Worm (Caenorhabditis elegans) whole organism, midembryonic: ENCODE data around the gene T02D1.7.

Source experiments
- T22C8.4 ChIP-seq: fragments of 200-800 bp; sonication (Bioruptor generic); IDR thresholded peaks from 2 replicates; pipeline ENCODE4 v1.3.6; 2022; ENCODE audit warnings: missing genetic modification characterization, missing compliant biosample characterization
- cog-1 ChIP-seq: sonication (generic microtip); optimal IDR thresholded peaks from 2 replicates; lab custom pipeline; 2016; ENCODE audit warnings: missing genetic modification characterization, missing compliant biosample characterization
- flt-1 ChIP-seq: fragments of 200-800 bp; sonication (Bioruptor generic); IDR thresholded peaks from 2 replicates; pipeline ENCODE4 v1.3.6; 2022; ENCODE audit warnings: missing genetic modification characterization, missing compliant biosample characterization
- klf-2 ChIP-seq: fragments of 200-800 bp; sonication (Bioruptor generic); conservative IDR thresholded peaks from 2 replicates; pipeline ENCODE4 v1.3.6; 2022; ENCODE audit warnings: missing genetic modification reagents, missing genetic modification characterization, missing compliant biosample characterization
- med-1 ChIP-seq: sonication (generic microtip); optimal IDR thresholded peaks from 2 replicates; lab custom pipeline; 2017; ENCODE audit warnings: missing genetic modification characterization, mild to moderate bottlenecking, missing compliant biosample characterization, antibody characterized with exemption, missing genetic modification reagents; ENCODE audit not compliant: insufficient read depth
- ref-1 ChIP-seq: fragments of 200-800 bp; sonication (Bioruptor generic); conservative IDR thresholded peaks from 2 replicates; pipeline ENCODE4 v1.3.6; 2022; ENCODE audit warnings: missing genetic modification reagents, missing genetic modification characterization, missing compliant biosample characterization
- tab-1 ChIP-seq: fragments of 200-800 bp; sonication (Bioruptor generic); IDR thresholded peaks from 2 replicates; pipeline ENCODE4 v1.3.6; 2022; ENCODE audit warnings: missing genetic modification characterization, missing compliant biosample characterization
- ztf-23 ChIP-seq: fragments of 200-800 bp; sonication (Bioruptor generic); IDR thresholded peaks from 2 replicates; pipeline ENCODE4 v1.3.6; 2022; ENCODE audit warnings: missing genetic modification reagents, missing genetic modification characterization, missing compliant biosample characterization
- ztf-29 ChIP-seq: fragments of 200-800 bp; sonication (Bioruptor generic); IDR thresholded peaks from 2 replicates; pipeline ENCODE4 v1.3.6; 2022; ENCODE audit warnings: missing genetic modification reagents, missing genetic modification characterization, missing compliant biosample characterization

T02D1.7 gene

DNA sequence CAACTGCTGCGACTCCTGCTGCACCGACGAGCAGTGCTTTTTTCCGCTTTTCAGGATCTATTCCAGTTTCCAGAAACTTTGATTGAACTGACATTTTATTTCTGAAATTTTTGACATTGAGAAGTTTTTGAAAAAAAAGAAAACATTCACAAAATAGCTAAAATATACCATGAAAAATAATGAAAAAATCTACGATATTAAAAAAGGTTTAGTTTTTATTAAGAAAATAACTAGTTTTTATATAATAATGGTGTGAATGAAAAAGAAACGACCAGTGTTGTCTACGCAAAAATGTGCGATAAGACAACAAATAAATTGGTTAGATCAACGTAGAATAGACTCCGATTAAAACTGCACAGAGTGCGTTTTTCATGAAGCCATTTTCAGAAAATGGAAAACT is 1.4 kb downstream of the T02D1.7 start, which contains the start of gene pmp-4:
Gene pmp-4, minus strand, starts transcription at position 101 of the 400 bp plus-strand sequence.
- TF ChIP-seq ztf-23 (GFP tag; lab: Robert Waterston, UW) (no peak), tab-1 (no peak), klf-2 (no peak), T22C8.4 (GFP tag; lab: Robert Waterston, UW) (no peak), ref-1 (GFP tag; lab: Robert Waterston, UW) (no peak), med-1 (no peak), flt-1 (GFP tag; lab: Robert Waterston, UW) (no peak), cog-1 (tag; lab: Kevin White, UChicago) (no peak), ztf-29 (GFP tag; lab: Robert Waterston, UW) (no peak)

DNA sequence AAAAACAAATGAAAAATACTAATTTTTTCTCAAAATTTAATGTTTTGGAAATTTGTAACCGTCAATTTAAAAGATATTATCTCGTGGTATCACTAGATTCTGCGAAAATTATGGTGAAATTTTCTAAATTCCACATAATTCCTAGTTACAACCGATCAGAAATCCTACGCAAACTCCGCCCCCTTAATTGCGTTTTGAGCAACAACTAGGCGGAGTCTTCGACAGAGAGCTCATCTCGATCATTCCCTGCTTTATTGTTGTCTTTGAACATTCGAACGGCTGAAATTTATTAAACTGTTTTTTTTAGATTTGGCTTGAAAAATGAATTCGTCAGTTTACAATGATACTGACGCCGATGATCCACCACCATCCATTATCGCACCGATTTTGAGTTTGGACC is 7.5 kb downstream of the T02D1.7 start, which contains the start of gene T02D1.4:
Gene T02D1.4, plus strand, starts transcription at position 301 of the 400 bp plus-strand sequence.
- TF ChIP-seq T22C8.4 (GFP tag; lab: Robert Waterston, UW) (no peak), flt-1 (GFP tag; lab: Robert Waterston, UW) (no peak), cog-1 (tag; lab: Kevin White, UChicago) (no peak), klf-2 (no peak), ztf-23 (GFP tag; lab: Robert Waterston, UW) (no peak), tab-1 (no peak), med-1 (no peak), ref-1 (GFP tag; lab: Robert Waterston, UW) (no peak), ztf-29 (GFP tag; lab: Robert Waterston, UW) (no peak)

DNA sequence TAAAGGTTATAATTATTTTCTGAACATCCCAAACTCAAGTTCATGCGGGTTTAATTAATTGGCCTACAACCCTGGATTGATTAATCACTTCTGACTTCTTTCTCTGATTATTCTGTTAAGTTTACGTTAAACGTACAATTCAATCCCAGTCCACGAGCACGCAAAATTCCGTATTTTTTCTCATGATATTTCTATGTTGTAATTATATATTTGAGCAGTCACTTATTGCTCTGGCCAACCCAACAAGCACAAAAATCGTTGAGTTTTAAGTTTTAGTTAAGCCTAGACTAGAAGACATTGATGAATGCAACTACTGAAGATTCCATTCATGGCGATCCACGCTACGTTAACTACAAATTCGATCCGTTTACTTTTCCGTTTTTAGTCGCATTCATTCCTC is 11.0 kb downstream of the T02D1.7 start, which contains the start of gene sru-15:
Gene sru-15, plus strand, starts transcription at position 301 of the 400 bp plus-strand sequence.
- no peak for TF ChIP-seq ztf-29 (GFP tag; lab: Robert Waterston, UW)
- no peak for TF ChIP-seq flt-1 (GFP tag; lab: Robert Waterston, UW)
- no peak for TF ChIP-seq med-1
- TF ChIP-seq ztf-23 (GFP tag; lab: Robert Waterston, UW), result no peak
- no peak for TF ChIP-seq cog-1 (tag; lab: Kevin White, UChicago)

DNA sequence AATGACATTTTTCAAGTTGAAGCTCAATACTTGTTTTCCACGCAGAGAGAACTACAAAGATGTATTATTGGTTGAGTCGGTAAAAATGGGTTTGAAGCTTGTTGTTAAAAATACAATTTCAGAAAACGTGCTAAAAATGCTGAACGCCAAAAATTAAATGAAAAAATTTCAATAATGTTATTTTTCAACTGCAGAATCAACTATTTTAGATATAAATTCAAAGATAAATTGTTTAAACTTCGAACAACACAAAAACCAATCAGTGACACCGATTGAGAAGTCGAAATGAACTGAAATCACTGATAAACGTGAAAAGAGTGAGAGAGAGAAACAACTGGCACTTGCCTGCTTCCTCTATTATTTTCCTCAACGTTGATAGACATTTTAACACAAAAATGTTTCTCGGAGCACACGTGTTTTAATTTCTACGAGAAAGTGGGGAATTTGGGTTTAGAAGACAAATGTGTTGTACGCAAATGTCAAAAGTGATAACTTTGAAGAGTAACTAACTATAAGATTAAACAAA is 19.4 kb downstream of the T02D1.7 start, which contains the start of gene T02D1.8:
Gene T02D1.8, minus strand, starts transcription at position 51 of the 526 bp plus-strand sequence.
- TF ChIP-seq klf-2, result no peak
- TF ChIP-seq ztf-23 (GFP tag; lab: Robert Waterston, UW), result no peak
- no peak for TF ChIP-seq T22C8.4 (GFP tag; lab: Robert Waterston, UW)
- no peak for TF ChIP-seq tab-1
- TF ChIP-seq med-1, result no peak
- no peak for TF ChIP-seq cog-1 (tag; lab: Kevin White, UChicago)

DNA sequence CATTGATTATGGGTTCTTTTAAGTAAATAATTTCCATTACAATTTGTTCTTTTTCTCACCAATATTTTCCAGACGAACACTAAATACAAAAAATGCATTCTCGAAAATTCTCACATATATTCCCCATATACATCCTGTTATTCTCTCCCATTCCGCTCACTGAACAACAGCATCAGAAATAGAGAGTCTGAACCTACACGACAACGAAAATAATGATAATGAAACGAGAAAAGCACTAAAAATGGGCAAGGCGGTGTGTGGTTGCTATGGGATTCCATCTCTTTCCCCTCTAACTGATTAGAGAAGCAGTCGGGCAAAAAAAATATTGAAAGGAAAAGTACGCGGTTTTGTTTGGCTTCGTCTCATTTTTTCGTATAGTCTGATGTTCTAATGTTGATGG is 23.9 kb downstream of the T02D1.7 start, which contains the start of gene C30H6.12:
Gene C30H6.12, plus strand, starts transcription at position 301 of the 400 bp plus-strand sequence.
- TF ChIP-seq ref-1 (GFP tag; lab: Robert Waterston, UW) (no peak), klf-2 (no peak), ztf-29 (GFP tag; lab: Robert Waterston, UW) (no peak), T22C8.4 (GFP tag; lab: Robert Waterston, UW) (no peak), cog-1 (tag; lab: Kevin White, UChicago) (no peak)

DNA sequence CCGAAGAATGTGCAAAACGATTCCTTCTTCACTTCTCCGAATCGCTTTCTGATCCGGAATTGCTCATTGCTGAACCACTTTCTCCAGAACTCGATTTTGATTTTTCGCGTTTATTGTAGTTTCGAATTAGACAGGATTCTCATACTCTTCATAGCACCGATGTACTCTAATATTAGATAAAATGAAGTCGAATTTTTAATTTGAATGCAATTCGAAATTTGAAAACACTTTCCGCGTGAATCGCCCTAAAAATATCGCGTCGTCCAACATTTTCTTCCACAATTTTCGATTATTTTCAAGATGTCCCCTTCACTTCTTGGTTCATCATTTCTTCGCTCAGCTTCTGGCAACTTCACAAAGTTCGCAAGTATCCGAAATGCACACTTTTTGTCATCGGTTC is 24.9 kb downstream of the T02D1.7 start, which contains the start of gene C30H6.8:
Gene C30H6.8, plus strand, starts transcription at position 301 of the 400 bp plus-strand sequence.
- TF ChIP-seq T22C8.4 (GFP tag; lab: Robert Waterston, UW) (no peak), tab-1 (no peak), cog-1 (tag; lab: Kevin White, UChicago) (no peak), flt-1 (GFP tag; lab: Robert Waterston, UW) (no peak), ztf-23 (GFP tag; lab: Robert Waterston, UW) (no peak), ref-1 (GFP tag; lab: Robert Waterston, UW) (no peak), ztf-29 (GFP tag; lab: Robert Waterston, UW) (no peak), med-1 (no peak), klf-2 (no peak)

DNA sequence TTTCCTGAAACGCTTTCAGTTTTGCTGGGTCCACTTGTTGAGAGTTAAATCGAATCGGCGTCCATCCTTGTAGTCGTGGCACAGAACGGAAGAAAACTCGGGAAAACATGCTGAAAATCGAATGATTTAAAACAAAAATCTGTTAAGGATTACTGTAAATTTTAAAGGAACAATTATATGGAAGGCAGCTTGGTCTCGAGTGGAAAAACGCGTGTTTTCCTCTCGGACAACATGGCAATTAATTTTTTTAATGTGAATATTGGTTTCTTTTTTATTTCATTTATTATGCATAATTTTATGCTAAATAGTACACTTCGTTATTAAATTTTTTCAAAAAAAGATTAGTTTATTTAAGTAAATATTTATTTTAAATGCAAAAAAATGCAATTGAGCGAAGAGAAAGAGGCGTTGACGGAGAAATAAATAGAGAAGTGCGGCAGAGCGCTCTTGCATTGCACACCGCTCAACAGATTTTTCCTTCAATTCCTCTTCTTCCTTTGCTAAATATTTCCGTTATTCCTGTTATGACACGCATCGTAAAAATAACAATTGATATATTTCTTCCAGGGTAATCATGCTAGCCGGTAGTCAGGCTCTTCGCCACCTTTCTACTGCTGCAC is 26.8 kb downstream of the T02D1.7 start, which contains the start of the genes C30H6.9 and dlat-2:
Gene C30H6.9, minus strand, starts transcription at position 110 of the 620 bp plus-strand sequence.
Gene dlat-2, plus strand, starts transcription at position 566 of the 620 bp plus-strand sequence.
- TF ChIP-seq ref-1 (GFP tag; lab: Robert Waterston, UW), result no peak
- TF ChIP-seq med-1, result no peak
- TF ChIP-seq flt-1 (GFP tag; lab: Robert Waterston, UW), result no peak
- TF ChIP-seq cog-1 (tag; lab: Kevin White, UChicago), result no peak
- TF ChIP-seq ztf-29 (GFP tag; lab: Robert Waterston, UW), result no peak
- no peak for TF ChIP-seq klf-2
- no peak for TF ChIP-seq tab-1
- no peak for TF ChIP-seq ztf-23 (GFP tag; lab: Robert Waterston, UW)
- no peak for TF ChIP-seq T22C8.4 (GFP tag; lab: Robert Waterston, UW)

DNA sequence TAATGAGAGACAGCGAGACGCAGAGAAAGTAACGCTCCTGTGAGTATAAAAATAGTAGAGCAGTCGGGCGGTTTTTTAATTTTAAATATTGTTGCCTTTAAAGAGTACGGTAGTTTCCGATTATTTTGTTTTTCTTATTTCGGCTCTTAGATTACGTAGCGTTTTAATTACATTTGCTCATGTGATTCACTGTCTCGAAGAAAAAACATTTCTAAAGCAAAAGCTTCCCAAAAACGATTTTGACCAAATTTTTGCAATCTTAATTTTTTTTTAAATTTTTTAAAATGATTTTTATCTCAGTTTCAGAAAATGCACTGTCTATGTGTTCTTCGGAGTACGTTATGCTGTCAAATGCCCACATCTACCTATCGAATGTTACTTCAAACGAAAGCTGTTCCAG is 30.8 kb downstream of the T02D1.7 start, which contains the start of gene haf-1:
Gene haf-1, plus strand, starts transcription at position 301 of the 400 bp plus-strand sequence.
- TF ChIP-seq cog-1 (tag; lab: Kevin White, UChicago), result no peak
- no peak for TF ChIP-seq ztf-23 (GFP tag; lab: Robert Waterston, UW)
- no peak for TF ChIP-seq flt-1 (GFP tag; lab: Robert Waterston, UW)
- TF ChIP-seq T22C8.4 (GFP tag; lab: Robert Waterston, UW), result no peak
- TF ChIP-seq tab-1, result no peak
- TF ChIP-seq med-1, result no peak
- no peak for TF ChIP-seq klf-2

DNA sequence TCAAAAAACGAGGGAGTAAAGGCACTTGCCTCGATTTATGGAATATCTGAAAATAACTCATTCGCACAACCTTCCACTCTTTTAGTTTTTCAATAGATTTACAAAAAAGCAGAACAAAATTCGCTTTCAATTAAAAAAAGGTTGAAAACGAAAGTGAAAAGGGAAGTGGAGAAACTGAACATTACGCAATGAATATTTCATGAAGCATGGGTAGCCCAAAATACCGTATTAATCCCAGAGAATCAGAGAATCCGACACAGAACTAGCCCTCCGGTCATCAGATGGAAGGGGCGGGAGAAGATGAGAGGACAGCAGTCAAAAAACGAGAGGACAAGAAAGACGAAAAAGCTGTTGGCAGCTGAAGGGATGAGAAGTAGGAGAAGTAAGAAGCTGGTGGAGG is 35.5 kb downstream of the T02D1.7 start, which contains the start of gene C30H6.5:
Gene C30H6.5, plus strand, starts transcription at position 301 of the 400 bp plus-strand sequence.
- TF ChIP-seq flt-1 (GFP tag; lab: Robert Waterston, UW), result no peak
- no peak for TF ChIP-seq ztf-23 (GFP tag; lab: Robert Waterston, UW)

DNA sequence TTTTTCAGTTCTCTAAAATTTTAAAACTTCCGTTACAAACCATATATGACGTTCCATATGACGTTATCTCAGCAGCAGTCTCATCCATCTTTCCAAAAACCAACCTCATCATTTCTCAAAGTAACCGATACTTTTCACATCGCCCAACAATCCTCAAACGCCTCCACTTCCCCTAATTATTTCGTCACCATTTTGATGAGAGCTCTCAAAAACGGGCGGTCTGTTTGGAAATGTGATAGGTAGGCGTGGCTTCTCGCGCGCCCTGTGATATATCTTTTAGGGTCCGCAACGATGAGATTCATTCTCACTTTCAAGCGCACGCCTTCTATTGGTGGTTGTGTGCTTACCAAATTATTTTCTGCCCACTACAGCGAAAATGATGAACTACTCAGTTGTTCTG is 38.6 kb downstream of the T02D1.7 start, which contains the start of gene trh-1:
Gene trh-1, plus strand, starts transcription at position 301 of the 400 bp plus-strand sequence.
- no peak for TF ChIP-seq T22C8.4 (GFP tag; lab: Robert Waterston, UW)
- no peak for TF ChIP-seq med-1
- no peak for TF ChIP-seq tab-1
- TF ChIP-seq flt-1 (GFP tag; lab: Robert Waterston, UW), result no peak
- TF ChIP-seq klf-2, result no peak
- no peak for TF ChIP-seq ref-1 (GFP tag; lab: Robert Waterston, UW)
- no peak for TF ChIP-seq ztf-23 (GFP tag; lab: Robert Waterston, UW)
